Worm (Caenorhabditis elegans): ENCODE data around the gene K10D11.5.

ce11 chrIV:13032153-13032552 is 40.5 kb upstream of the K10D11.5 start:
- TF ChIP-seq ama-1 (optimal IDR thresholded peaks at IDR 0.05) (no peak), flt-1 (GFP tag; IDR thresholded peaks at IDR 0.05) (no peak), hmbx-1 (tag; optimal IDR thresholded peaks at IDR 0.05) (no peak), F13C5.2 (tag; optimal IDR thresholded peaks at IDR 0.05) (no peak), B0310.2 (tag; optimal IDR thresholded peaks at IDR 0.05) (no peak), tra-4 (tag; optimal IDR thresholded peaks at IDR 0.05) (no peak), ceh-13 (GFP tag; optimal IDR thresholded peaks at IDR 0.05) (no peak), scrt-1 (GFP tag; IDR thresholded peaks at IDR 0.05) (no peak)
